Worm (Caenorhabditis elegans) whole organism, early embryonic: ENCODE data around the gene fbxa-4.

Source experiments
- ama-1 ChIP-seq: fragments of 150-350 bp; optimal IDR thresholded peaks from 2 replicates; lab custom pipeline; 2014
- scrt-1 ChIP-seq: fragments of 200-800 bp; sonication (Bioruptor generic); IDR thresholded peaks from 2 replicates; pipeline ENCODE4 v1.3.6; 2022; ENCODE audit warnings: missing genetic modification characterization, missing compliant biosample characterization

DNA sequence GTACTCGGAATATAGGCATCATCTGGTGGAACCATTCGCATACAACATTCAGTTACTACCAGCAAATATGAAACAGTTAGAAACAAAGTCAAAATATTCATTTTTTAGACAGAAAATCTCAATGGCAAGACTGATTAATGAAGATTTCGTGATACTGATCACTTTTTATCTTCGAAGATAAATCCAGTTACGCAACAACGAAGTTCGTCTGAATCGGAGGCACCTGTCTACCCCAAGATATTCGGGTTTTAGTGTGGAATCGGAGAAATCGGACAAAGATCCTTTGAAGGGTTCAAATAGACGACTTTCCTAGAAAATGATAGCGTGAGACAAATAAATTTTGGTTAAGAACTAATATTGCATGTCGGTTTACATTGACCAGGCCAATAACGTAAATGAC is 19.5 kb downstream of the fbxa-4 start, which contains the start of gene F16G10.13:
- no peak for TF ChIP-seq ama-1 (lab: Kevin White, UChicago)
- no peak for TF ChIP-seq scrt-1 (GFP tag; lab: Robert Waterston, UW)
